Fruit fly (Drosophila melanogaster) whole organism, pupa: ENCODE results near the gene salr.

Source experiments
- CG10348 ChIP-seq: fragments of 200-800 bp; sonication (Bioruptor generic); IDR thresholded peaks from 2 replicates; pipeline ENCODE4 v1.3.6; 2022; ENCODE audit warnings: missing biosample characterization, missing genetic modification characterization
- CG12605 ChIP-seq: fragments of 200-800 bp; sonication (Bioruptor generic); IDR thresholded peaks from 2 replicates; pipeline ENCODE4 v1.3.6; 2022; ENCODE audit warnings: missing biosample characterization, missing genetic modification characterization
- CG13204 ChIP-seq: fragments of 200-800 bp; sonication (Bioruptor generic); optimal IDR thresholded peaks from 2 replicates; lab custom pipeline; 2018; ENCODE audit warnings: missing biosample characterization, mild to moderate bottlenecking, missing genetic modification characterization, moderate library complexity
- CG14655 ChIP-seq: fragments of 200-800 bp; sonication (Bioruptor generic); optimal IDR thresholded peaks from 3 replicates; lab custom pipeline; 2017; ENCODE audit warnings: mild to moderate bottlenecking, missing biosample characterization, missing genetic modification reagents, missing genetic modification characterization
- CG15710 ChIP-seq: fragments of 200-800 bp; sonication (Bioruptor generic); optimal IDR thresholded peaks from 2 replicates; lab custom pipeline; 2018; ENCODE audit warnings: missing biosample characterization, mild to moderate bottlenecking, missing genetic modification characterization, moderate library complexity
- CG17806 ChIP-seq: fragments of 200-800 bp; sonication (Bioruptor generic); optimal IDR thresholded peaks from 2 replicates; lab custom pipeline; 2018; ENCODE audit warnings: missing biosample characterization, mild to moderate bottlenecking, missing genetic modification characterization, moderate library complexity
- CG32121 ChIP-seq: fragments of 200-800 bp; sonication (Bioruptor generic); IDR thresholded peaks from 2 replicates; pipeline ENCODE4 v1.3.6; 2022; ENCODE audit warnings: missing biosample characterization, missing genetic modification characterization
- CG34367 ChIP-seq: fragments of 200-800 bp; sonication (Bioruptor generic); optimal IDR thresholded peaks from 2 replicates; lab custom pipeline; 2018; ENCODE audit warnings: missing biosample characterization, mild to moderate bottlenecking, missing genetic modification characterization
- CG4496 ChIP-seq: fragments of 200-800 bp; sonication (Bioruptor generic); IDR thresholded peaks from 3 replicates; pipeline ENCODE4 v1.3.6; 2022; ENCODE audit warnings: missing biosample characterization, missing genetic modification characterization
- CG8159 ChIP-seq: fragments of 200-800 bp; sonication (Bioruptor generic); optimal IDR thresholded peaks from 3 replicates; lab custom pipeline; 2018; ENCODE audit warnings: missing biosample characterization, mild to moderate bottlenecking, missing genetic modification characterization, moderate library complexity
- CG8301 ChIP-seq: fragments of 200-800 bp; sonication (Bioruptor generic); optimal IDR thresholded peaks from 2 replicates; lab custom pipeline; 2018; ENCODE audit warnings: missing biosample characterization, mild to moderate bottlenecking, missing genetic modification characterization
- CG9948 ChIP-seq: fragments of 200-800 bp; sonication (Bioruptor generic); optimal IDR thresholded peaks from 2 replicates; lab custom pipeline; 2018; ENCODE audit warnings: missing biosample characterization, mild to moderate bottlenecking, missing genetic modification characterization, moderate library complexity
- D1 ChIP-seq: fragments of 200-800 bp; sonication (Bioruptor generic); optimal IDR thresholded peaks from 2 replicates; lab custom pipeline; 2018; ENCODE audit warnings: missing biosample characterization, mild to moderate bottlenecking, missing genetic modification characterization, moderate library complexity
- EcR ChIP-seq: fragments of 200-800 bp; sonication (Bioruptor generic); optimal IDR thresholded peaks from 3 replicates; lab custom pipeline; 2019; ENCODE audit warnings: missing biosample characterization, missing genetic modification characterization, mild to moderate bottlenecking, moderate library complexity, missing genetic modification reagents
- Ets98B ChIP-seq: fragments of 200-800 bp; sonication (Bioruptor generic); IDR thresholded peaks from 2 replicates; pipeline ENCODE4 v1.3.6; 2022; ENCODE audit warnings: missing biosample characterization, missing genetic modification characterization
- Pif1A ChIP-seq: fragments of 200-800 bp; sonication (Bioruptor generic); optimal IDR thresholded peaks from 3 replicates; lab custom pipeline; 2016; ENCODE audit warnings: missing biosample characterization, missing genetic modification characterization
- Pif1B ChIP-seq: fragments of 200-800 bp; sonication (Bioruptor generic); optimal IDR thresholded peaks from 3 replicates; lab custom pipeline; 2016; ENCODE audit warnings: missing biosample characterization, missing genetic modification characterization
- Snoo ChIP-seq: fragments of 200-800 bp; sonication (Bioruptor generic); optimal IDR thresholded peaks from 3 replicates; lab custom pipeline; 2017; ENCODE audit warnings: missing biosample characterization, mild to moderate bottlenecking, missing genetic modification characterization, inconsistent platforms
- fd96Ca ChIP-seq: fragments of 200-800 bp; sonication (Bioruptor generic); IDR thresholded peaks from 3 replicates; pipeline ENCODE4 v1.3.6; 2022; ENCODE audit warnings: missing biosample characterization, missing genetic modification characterization
- gl ChIP-seq: fragments of 200-800 bp; sonication (Bioruptor generic); optimal IDR thresholded peaks from 2 replicates; lab custom pipeline; 2018; ENCODE audit warnings: missing biosample characterization, mild to moderate bottlenecking, missing genetic modification characterization
- rn ChIP-seq: fragments of 200-800 bp; sonication (Bioruptor generic); IDR thresholded peaks from 2 replicates; pipeline ENCODE4 v1.3.6; 2022; ENCODE audit warnings: missing biosample characterization, missing genetic modification characterization

The salr gene

dm6 chr2L:11331668-11332262 lies 26.9 kb upstream of the salr start:
- no peak for TF ChIP-seq Pif1A
- no peak for TF ChIP-seq CG15710 (tag; lab: Kevin White, UChicago)
- no peak for TF ChIP-seq CG17806 (tag; lab: Kevin White, UChicago)
- no peak for TF ChIP-seq CG12605

dm6 chr2L:11332978-11333539 lies 25.6 kb upstream of the salr start:
- TF ChIP-seq Ets98B (GFP tag; lab: Robert Waterston, UW): peak; percentile 40; the same call in 1 of the 2 replicates
- no peak for TF ChIP-seq CG13204 (GFP tag; lab: Kevin White, UChicago)
- TF ChIP-seq gl (tag; lab: Kevin White, UChicago): no peak
- no peak for TF ChIP-seq EcR (GFP tag; lab: Kevin White, UChicago)
- peak; percentile 57; the same call in 2 of the 3 replicates for TF ChIP-seq fd96Ca
- TF ChIP-seq CG14655 (GFP tag; lab: Kevin White, UChicago): peak; percentile 56
- TF ChIP-seq CG4496 (GFP tag; lab: Robert Waterston, UW): no peak; the same call in 2 of the 3 replicates
- peak; percentile 38; the same call in 1 of the 2 replicates for TF ChIP-seq CG32121 (GFP tag; lab: Robert Waterston, UW)
- TF ChIP-seq CG17806 (tag; lab: Kevin White, UChicago): no peak
- no peak for TF ChIP-seq Pif1A
- no peak for TF ChIP-seq CG12605
- TF ChIP-seq CG8301 (tag; lab: Kevin White, UChicago): peak; percentile 46
- no peak for TF ChIP-seq D1

DNA sequence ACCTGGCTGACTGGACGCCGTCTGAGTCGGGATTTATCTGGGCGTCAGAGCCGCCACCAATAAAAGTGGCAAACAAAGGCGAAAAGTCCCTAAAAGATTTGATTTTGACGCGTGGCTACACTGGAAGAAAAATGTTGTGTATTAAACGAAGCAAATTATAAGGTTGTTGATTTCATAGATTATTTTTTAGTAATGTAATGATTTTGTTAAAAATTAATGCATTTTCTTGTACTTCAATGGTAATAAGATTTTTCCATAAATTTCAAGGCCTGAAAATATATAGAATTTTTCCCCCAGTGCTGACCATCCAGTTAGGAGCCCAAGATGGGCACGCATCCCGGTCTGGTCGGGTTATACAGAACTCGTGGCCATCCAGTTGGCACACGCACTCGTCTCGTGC lies 20.5 kb upstream of the salr start:
- TF ChIP-seq rn (GFP tag; lab: Robert Waterston, UW) (no peak), gl (tag; lab: Kevin White, UChicago) (no peak), EcR (GFP tag; lab: Kevin White, UChicago) (no peak), CG9948 (tag; lab: Kevin White, UChicago) (no peak), Pif1B (GFP tag; lab: Kevin White, UChicago) (no peak), CG8301 (tag; lab: Kevin White, UChicago) (no peak), CG14655 (GFP tag; lab: Kevin White, UChicago) (no peak), Ets98B (GFP tag; lab: Robert Waterston, UW) (no peak), CG34367 (no peak)

DNA sequence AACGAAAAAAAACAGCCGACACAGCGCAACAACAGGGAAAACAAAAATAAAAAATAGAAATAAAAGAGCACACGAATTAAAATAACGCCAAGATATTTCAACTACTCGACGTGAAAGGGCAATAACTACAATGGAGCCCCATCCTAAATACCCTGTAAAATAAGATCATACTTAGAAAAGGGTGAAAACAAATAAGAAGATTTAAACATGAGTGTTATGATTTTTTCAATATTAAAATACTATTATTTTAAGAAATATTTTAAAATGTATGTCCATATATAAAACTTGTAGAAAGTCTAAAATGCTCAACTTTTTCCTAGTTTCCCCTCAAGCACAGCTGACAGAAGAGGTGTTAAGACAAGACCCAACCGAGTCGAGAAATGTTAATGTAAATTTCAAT lies 17.7 kb upstream of the salr start:
- TF ChIP-seq Ets98B (GFP tag; lab: Robert Waterston, UW): peak; percentile 10; the same call in 1 of the 2 replicates
- TF ChIP-seq CG14655 (GFP tag; lab: Kevin White, UChicago): peak; percentile 29
- no peak for TF ChIP-seq CG13204 (GFP tag; lab: Kevin White, UChicago)
- TF ChIP-seq EcR (GFP tag; lab: Kevin White, UChicago): no peak
- peak; percentile 49 for TF ChIP-seq CG32121 (GFP tag; lab: Robert Waterston, UW)

DNA sequence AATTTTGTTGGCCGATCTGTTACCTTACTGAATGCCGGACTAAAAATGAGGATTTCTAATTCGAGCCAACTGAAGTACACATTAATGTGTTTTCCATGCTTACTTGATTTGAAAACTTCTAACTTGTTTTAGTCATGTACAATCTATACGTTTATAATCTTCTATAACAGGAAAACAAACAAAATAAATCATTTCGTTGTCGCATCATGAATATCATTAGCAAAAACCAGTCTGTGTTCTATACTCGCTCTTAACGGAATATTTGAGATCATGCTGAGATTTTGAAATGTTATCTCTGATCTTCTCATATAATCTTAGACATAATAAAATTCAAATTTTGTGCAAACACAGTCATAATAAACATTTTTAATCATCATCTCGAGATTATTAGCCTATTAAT lies 15.5 kb upstream of the salr start, which contains the start of gene CG14926:
Gene CG14926, minus strand, starts transcription at position 101 of the 400 bp plus-strand sequence.
- no peak for TF ChIP-seq CG15710 (tag; lab: Kevin White, UChicago)
- TF ChIP-seq CG17806 (tag; lab: Kevin White, UChicago): no peak
- TF ChIP-seq CG32121 (GFP tag; lab: Robert Waterston, UW): no peak
- no peak for TF ChIP-seq Snoo (tag; lab: Kevin White, UChicago)
- no peak for TF ChIP-seq Ets98B (GFP tag; lab: Robert Waterston, UW)
- no peak for TF ChIP-seq CG14655 (GFP tag; lab: Kevin White, UChicago)
- no peak for TF ChIP-seq CG13204 (GFP tag; lab: Kevin White, UChicago)
- no peak for TF ChIP-seq CG34367
- no peak for TF ChIP-seq CG8159 (tag; lab: Kevin White, UChicago)
- TF ChIP-seq gl (tag; lab: Kevin White, UChicago): no peak
- no peak for TF ChIP-seq Pif1B (GFP tag; lab: Kevin White, UChicago)
- TF ChIP-seq CG12605: no peak
- TF ChIP-seq Pif1A: no peak
- TF ChIP-seq CG9948 (tag; lab: Kevin White, UChicago): no peak
- no peak for TF ChIP-seq rn (GFP tag; lab: Robert Waterston, UW)
- no peak for TF ChIP-seq CG8301 (tag; lab: Kevin White, UChicago)
- no peak for TF ChIP-seq CG4496 (GFP tag; lab: Robert Waterston, UW)
- TF ChIP-seq fd96Ca: no peak

DNA sequence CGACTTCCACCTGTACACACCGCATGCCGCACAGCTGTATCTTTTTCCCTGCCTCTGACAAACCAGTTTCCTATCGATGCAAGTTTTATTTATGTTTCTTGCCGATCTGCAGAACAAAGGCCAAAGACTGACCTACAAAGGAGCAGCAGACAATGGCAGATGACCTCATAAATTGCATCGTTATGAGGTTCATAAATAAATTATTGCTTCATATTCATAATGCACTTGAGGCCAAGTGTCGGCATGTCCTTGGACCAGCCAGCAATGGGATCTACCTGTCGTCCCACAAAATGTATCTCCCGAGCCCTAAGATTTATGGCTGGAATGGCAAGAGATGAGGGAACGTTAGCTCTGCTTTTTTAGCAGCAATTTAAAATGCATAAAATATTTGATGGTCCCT lies 14.7 kb upstream of the salr start:
- TF ChIP-seq EcR (GFP tag; lab: Kevin White, UChicago) (no peak), rn (GFP tag; lab: Robert Waterston, UW) (no peak), fd96Ca (no peak), CG10348 (GFP tag; lab: Robert Waterston, UW) (no peak), CG17806 (tag; lab: Kevin White, UChicago) (no peak), CG15710 (tag; lab: Kevin White, UChicago) (no peak), Pif1B (GFP tag; lab: Kevin White, UChicago) (no peak), CG12605 (no peak), CG4496 (GFP tag; lab: Robert Waterston, UW) (no peak), CG34367 (no peak), CG8159 (tag; lab: Kevin White, UChicago) (no peak), CG9948 (tag; lab: Kevin White, UChicago) (no peak), D1 (no peak), CG13204 (GFP tag; lab: Kevin White, UChicago) (no peak), CG8301 (tag; lab: Kevin White, UChicago) (no peak), gl (tag; lab: Kevin White, UChicago) (no peak), CG14655 (GFP tag; lab: Kevin White, UChicago) (no peak), Pif1A (no peak)
